Fruit fly (Drosophila melanogaster) whole organism: ENCODE results near the gene CG17930.

ENCODE experiments used
- CG8478 ChIP-seq: fragments of >200 bp; optimal IDR thresholded peaks from 2 replicates; lab custom pipeline; 2018; ENCODE audit warnings: inconsistent platforms
- Dll ChIP-seq: fragments of >200 bp; optimal IDR thresholded peaks from 2 replicates; lab custom pipeline; 2017
- EcR ChIP-seq, 2 experiments: fragments of >200 bp; optimal IDR thresholded peaks; 2 replicates each; lab custom pipeline; 2017; ENCODE audit warnings: missing biosample characterization in 2 of 2, missing genetic modification characterization in 2 of 2, missing genetic modification reagents in 2 of 2
- pan ChIP-seq: fragments of >200 bp; optimal IDR thresholded peaks from 2 replicates; lab custom pipeline; 2017
- psq ChIP-seq: fragments of >200 bp; optimal IDR thresholded peaks from 2 replicates; lab custom pipeline; 2017
- usp ChIP-seq: fragments of >200 bp; optimal IDR thresholded peaks from 2 replicates; lab custom pipeline; 2017; ENCODE audit warnings: missing biosample characterization, missing genetic modification characterization, mixed read lengths

Gene CG17930

DNA sequence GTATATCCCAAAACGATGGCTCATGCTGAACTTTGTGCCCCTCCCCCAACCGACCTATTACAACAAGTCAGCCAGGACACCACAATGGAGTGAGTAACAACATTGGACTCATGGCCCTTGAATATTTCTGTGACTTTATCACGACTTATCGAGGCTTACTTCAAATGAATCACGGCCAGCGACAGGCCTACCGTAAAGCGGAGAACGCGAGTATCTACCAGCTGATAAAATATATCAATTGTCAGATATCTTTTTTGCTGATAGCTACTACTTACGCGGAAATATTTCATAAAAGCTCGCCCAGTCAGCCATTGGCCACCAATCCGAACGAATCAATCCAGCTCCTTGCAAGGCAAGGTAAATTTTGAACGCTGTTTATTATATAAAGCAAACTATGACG is at the start of gene CG17930:
Gene CG17930 (plus strand): TSS at position 301 of the 400 bp plus-strand sequence.
- TF ChIP-seq EcR (GFP tag; optimal IDR thresholded peaks at IDR 0.05; lab: Kevin White, UChicago), result no peak
- no peak for TF ChIP-seq Dll (lab: Kevin White, UChicago)
- no peak for TF ChIP-seq CG8478 (lab: Kevin White, UChicago)
- TF ChIP-seq psq (lab: Kevin White, UChicago), result no peak

DNA sequence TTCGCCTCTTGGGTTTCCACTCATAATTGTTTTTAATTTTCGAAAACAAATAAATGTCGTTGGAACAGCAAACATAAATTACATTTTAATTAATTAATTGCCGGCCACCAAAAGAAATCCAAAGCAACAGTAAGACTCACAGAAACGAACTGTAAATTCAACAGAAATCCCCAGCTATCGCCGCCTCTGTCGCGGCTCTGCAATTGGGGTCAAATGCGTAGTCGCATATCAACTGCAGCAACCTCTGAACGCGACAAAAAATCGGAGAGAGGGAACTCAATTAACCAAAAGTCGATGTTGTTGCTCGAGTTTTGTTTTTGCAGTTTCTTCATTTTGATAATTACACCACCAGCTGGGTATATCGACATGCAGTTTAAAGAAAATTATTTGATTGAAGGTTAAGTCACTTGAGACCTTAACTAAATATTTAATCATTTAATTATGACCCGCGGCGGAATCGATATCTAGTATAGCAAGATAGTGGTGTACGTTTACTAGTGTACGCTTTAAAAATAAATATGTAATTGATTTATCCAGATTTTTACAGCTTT is 48.2 kb upstream of the CG17930 start:
- TF ChIP-seq psq (lab: Kevin White, UChicago) (no peak), Dll (lab: Kevin White, UChicago) (no peak), usp (GFP tag; lab: Kevin White, UChicago) (no peak), CG8478 (lab: Kevin White, UChicago) (no peak), pan (lab: Kevin White, UChicago) (no peak), EcR (GFP tag; optimal IDR thresholded peaks at IDR 0.05; lab: Kevin White, UChicago) (no peak)

DNA sequence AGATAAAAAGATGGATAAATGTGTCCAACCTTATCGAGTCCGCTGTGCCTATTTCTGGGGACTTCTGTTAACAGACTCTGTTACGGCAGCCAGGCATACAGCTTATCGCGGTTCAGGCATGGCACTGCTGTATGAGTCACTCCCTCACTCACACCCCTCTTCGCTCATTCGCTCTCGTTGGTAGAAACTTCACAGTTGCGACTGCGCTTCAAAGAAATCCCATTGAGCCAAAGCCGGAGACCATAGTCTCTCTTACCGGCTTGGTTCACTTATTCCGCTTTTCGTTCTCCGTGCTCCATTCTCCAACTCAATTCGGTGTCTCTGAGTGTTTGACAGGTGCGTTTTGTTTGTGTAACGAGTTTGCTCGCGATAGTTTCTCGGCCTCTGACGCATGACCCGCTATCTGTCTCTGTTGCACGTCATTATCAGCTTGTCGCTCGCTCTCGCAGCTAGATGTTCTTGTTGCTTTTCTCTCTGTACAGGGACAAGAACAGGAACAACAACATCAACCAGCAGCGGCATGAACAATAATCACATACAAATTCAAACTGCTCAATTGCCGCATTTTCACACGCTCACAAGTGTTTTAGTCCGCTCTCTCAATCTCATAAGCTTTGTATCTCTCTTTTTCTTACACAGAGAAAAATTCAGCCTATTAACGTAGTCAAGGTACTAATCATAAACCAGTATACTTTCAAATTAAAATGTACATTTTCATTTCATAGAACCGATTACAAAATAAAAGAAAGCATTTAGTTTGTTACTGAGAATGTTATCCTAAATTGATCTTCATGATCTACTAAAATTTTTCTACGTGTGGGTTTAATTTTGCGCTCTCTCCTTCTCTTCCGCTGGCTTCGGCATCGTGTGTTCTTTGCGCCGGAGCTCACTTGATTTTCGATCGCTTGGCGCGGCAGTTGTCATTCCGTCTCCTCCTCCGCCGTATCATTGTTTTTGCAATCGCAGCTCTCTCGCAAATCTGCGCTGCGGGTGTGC is 47.3 kb upstream of the CG17930 start:
- peak in 1 of 2 experiments; percentile 69 for TF ChIP-seq EcR (GFP tag; optimal IDR thresholded peaks at IDR 0.05; lab: Kevin White, UChicago)
- TF ChIP-seq Dll (lab: Kevin White, UChicago), result no peak
- peak; percentile 56 for TF ChIP-seq pan (lab: Kevin White, UChicago)

DNA sequence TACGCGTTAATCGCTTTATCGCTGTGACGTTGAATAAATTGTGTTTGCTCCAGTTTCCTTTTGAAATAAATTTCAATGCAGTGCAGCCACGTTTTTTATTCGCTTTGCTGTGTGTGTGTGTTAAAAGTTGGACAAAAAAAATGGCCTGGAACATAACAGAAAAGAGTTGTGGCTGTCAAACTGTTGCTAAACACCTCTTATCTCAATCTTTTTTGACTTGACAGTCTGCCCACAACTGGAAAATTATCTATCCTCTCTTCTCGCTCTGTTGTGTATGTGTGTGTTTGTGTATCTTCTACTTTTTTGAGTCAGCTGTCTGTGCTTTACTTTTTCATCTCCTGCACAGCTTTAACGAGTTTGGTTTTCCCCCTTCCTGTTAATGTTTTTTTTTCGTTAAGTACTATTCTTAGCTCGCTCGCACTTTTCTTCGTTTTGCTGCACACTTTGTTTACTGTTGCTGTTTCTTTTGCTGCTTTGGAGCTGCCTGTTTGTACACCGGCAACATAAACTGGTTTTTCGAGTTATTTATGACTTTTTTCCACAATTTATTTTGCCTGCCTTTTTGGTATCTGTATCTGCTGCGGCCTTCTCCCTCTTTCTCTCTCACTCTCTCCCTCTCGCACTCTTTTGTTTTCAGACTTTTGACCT is 46.5 kb upstream of the CG17930 start:
- TF ChIP-seq CG8478 (lab: Kevin White, UChicago), result no peak
- no peak for TF ChIP-seq Dll (lab: Kevin White, UChicago)
- TF ChIP-seq pan (lab: Kevin White, UChicago), result no peak
- TF ChIP-seq EcR (GFP tag; optimal IDR thresholded peaks at IDR 0.05; lab: Kevin White, UChicago), result no peak
- TF ChIP-seq usp (GFP tag; lab: Kevin White, UChicago), result no peak
- TF ChIP-seq psq (lab: Kevin White, UChicago), result no peak

DNA sequence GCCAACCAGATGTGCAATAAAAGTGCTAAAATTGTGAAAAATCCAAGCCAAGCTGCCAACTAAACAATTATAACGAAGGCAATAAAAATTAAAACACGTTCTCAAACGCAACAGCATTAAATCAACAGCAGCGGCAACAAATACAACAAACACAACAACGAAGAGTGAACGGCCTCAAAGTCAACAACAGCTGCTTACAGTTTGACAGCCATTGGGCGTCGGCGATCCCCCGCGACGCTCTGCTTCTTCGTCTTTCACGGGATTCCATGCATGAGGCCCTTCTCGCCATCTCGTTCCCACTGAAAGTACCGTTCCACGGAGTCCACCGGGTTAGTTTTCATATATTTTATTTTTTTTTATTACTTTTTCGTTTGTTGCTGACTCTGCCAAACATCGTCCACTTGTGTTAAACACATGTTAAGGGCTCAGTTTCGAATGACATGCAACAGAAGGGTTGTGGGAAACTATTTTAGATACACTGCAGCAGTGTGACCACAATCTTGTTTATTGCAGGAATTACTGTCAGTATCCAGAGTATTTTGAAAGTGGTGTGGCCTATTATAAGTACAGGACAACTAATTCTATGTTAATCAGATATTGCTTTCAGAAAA is 45.5 kb upstream of the CG17930 start:
- TF ChIP-seq Dll (lab: Kevin White, UChicago), result no peak
- no peak for TF ChIP-seq CG8478 (lab: Kevin White, UChicago)
- no peak for TF ChIP-seq pan (lab: Kevin White, UChicago)
- no peak for TF ChIP-seq psq (lab: Kevin White, UChicago)
- no peak for TF ChIP-seq usp (GFP tag; lab: Kevin White, UChicago)
- peak; percentile 22 to 80 for TF ChIP-seq EcR (GFP tag; optimal IDR thresholded peaks at IDR 0.05; lab: Kevin White, UChicago)

DNA sequence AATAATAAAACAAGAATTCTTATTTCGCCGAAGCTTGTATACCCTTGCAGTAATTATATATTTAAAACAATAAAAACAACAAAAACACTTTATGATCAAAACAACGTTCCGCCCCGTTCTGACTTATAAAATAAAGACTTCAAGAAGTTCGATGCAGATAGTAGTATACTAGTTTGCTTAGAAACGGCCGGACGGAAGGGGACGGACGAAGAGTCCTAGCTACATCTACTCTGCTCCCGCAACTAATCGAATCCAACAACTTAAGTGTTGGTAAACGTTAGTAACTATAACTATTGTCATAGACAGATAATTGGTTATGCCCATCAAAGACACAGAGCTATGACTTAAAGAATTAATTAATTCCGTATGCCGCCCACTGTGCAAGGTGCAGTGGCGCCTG is 43.2 kb upstream of the CG17930 start:
- TF ChIP-seq usp (GFP tag; lab: Kevin White, UChicago), result no peak
- TF ChIP-seq CG8478 (lab: Kevin White, UChicago), result no peak
- TF ChIP-seq pan (lab: Kevin White, UChicago), result no peak
- no peak for TF ChIP-seq psq (lab: Kevin White, UChicago)
- no peak for TF ChIP-seq Dll (lab: Kevin White, UChicago)
- no peak for TF ChIP-seq EcR (GFP tag; optimal IDR thresholded peaks at IDR 0.05; lab: Kevin White, UChicago)

DNA sequence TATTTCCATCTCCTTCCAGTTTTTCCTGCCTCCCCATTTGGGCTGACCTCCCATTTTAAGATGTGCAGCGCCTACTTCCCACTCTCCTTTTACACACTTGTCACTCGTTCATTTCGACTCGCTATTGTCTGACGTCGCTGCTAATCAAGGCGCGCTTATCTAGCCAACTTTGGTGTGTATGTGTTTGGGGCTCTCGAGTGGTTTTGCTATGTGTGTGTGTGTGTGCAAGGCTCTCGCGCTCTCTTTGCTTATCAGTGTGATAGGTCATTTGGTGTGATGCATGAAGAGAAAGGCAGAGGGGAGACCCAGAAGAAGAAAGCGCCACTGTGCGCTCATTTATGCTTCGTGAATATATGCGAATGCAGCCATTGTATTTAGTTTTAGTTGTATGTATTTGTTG is 42.7 kb upstream of the CG17930 start:
- no peak for TF ChIP-seq usp (GFP tag; lab: Kevin White, UChicago)
- TF ChIP-seq EcR (GFP tag; optimal IDR thresholded peaks at IDR 0.05; lab: Kevin White, UChicago), result no peak
- no peak for TF ChIP-seq CG8478 (lab: Kevin White, UChicago)
- TF ChIP-seq Dll (lab: Kevin White, UChicago), result no peak
- TF ChIP-seq psq (lab: Kevin White, UChicago), result no peak
- no peak for TF ChIP-seq pan (lab: Kevin White, UChicago)

DNA sequence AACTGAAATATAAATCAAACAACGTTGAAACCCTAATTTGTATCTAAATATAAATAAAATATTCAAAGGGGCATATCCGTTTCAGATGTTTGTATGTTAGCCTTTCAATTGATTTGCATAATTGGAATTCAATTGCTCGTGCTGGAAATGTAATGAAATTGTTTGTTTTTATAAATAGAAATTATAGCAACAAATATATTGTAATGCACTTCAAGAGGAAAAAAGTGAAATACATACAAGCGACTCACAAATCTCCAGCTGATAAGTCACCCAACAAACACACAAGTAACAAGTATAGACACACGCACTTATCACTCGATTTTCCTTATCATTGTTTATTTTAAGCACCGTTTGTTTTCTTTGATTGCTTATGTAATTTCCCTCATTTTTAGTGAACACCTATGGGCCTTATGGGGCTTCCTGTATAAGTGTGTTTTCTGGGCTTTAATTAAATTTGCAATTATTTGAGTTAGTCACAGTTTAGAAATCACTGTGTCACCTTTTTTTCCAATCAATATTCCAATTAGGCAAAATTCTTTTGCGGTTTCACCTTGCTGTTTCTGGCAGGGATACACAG is 41.9 kb upstream of the CG17930 start:
- TF ChIP-seq Dll (lab: Kevin White, UChicago) (no peak), usp (GFP tag; lab: Kevin White, UChicago) (no peak), EcR (GFP tag; optimal IDR thresholded peaks at IDR 0.05; lab: Kevin White, UChicago) (no peak), pan (lab: Kevin White, UChicago) (no peak), psq (lab: Kevin White, UChicago) (no peak), CG8478 (lab: Kevin White, UChicago) (no peak)

DNA sequence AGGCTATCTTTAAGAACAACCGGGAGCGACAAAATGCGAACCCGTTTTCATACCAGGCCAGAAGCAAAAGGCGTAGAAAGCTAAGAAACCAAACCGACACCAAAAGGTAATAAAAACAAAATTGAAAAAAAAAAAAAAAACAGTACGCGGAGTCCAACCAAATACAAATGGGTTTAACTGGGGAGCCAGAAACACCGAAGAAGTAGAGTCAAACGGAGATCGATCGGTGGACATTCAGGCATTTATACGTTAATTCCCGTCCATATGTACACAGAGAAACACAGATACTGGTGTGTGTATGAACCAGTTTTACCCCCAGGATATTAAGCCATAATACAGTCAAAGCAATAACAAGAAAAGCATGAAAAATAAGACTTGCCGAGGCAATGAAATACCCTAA is 40.5 kb upstream of the CG17930 start:
- TF ChIP-seq usp (GFP tag; lab: Kevin White, UChicago), result no peak
- no peak for TF ChIP-seq psq (lab: Kevin White, UChicago)
- TF ChIP-seq Dll (lab: Kevin White, UChicago), result no peak
- TF ChIP-seq EcR (GFP tag; optimal IDR thresholded peaks at IDR 0.05; lab: Kevin White, UChicago), result no peak
- TF ChIP-seq CG8478 (lab: Kevin White, UChicago), result no peak
- TF ChIP-seq pan (lab: Kevin White, UChicago), result no peak

DNA sequence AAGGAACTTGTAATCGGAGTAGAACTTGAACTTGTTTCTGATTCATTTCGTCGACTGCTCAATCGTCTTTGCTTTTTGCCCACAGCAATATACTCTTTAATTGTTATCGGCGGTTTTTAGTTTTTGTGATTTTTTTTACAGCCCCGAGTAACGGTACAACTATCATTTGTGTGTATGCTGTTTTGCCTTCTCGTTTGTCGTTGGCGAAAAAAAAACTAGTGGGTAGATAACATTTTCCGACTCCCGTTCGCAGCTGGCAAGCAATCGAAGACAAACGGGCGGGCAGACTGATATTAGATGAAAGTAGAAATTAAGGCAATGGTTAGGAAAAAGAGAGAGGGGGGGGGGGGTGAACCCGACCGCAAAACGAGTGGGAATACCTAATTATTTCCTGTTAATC is 39.8 kb upstream of the CG17930 start:
- TF ChIP-seq pan (lab: Kevin White, UChicago), result no peak
- no peak for TF ChIP-seq psq (lab: Kevin White, UChicago)
- no peak for TF ChIP-seq usp (GFP tag; lab: Kevin White, UChicago)
- TF ChIP-seq EcR (GFP tag; optimal IDR thresholded peaks at IDR 0.05; lab: Kevin White, UChicago), result no peak
- no peak for TF ChIP-seq CG8478 (lab: Kevin White, UChicago)
- no peak for TF ChIP-seq Dll (lab: Kevin White, UChicago)
